Worm (Caenorhabditis elegans): ENCODE data around the gene M03A8.3.
A peak's percentile ranks its signal among the peaks of the same experiment; 100 is the strongest.

M03A8.3 gene

DNA sequence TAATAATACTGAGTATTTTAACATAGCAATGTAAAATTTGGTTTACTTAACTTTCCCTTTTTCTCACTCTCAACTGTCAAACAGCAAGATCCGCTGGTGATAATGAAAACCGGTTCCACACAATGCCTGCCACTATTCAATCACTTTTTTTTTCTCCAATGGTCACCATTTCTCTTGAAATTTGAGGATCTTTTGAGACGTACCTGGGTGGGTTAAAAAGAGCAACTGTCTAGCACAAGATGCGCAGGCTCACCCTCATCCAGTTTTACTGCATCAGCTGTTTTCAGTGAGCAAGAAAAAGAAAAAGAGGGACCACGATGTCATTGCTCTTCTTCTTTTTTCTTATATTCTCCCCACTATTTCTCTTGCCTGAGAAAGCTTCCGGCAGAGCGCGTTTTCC lies 8.4 kb downstream of the M03A8.3 start (continued):
- TF ChIP-seq unc-30 (tag; optimal IDR thresholded peaks at IDR 0.05) (no peak), mdl-1 (tag; optimal IDR thresholded peaks at IDR 0.05) (no peak), ceh-82 (tag; optimal IDR thresholded peaks at IDR 0.05) (no peak), lin-35 (GFP tag; optimal IDR thresholded peaks at IDR 0.05) (no peak), hlh-17 (GFP tag; optimal IDR thresholded peaks at IDR 0.05; ENCODE audit: borderline replicate concordance) (no peak), lin-39 (tag; optimal IDR thresholded peaks at IDR 0.05) (no peak), nhr-12 (tag; optimal IDR thresholded peaks at IDR 0.05) (no peak), mef-2 (tag; optimal IDR thresholded peaks at IDR 0.05) (no peak), lsy-2 (tag; optimal IDR thresholded peaks at IDR 0.05) (peak in 1 of 2 experiments; percentile 2), mep-1 (tag; optimal IDR thresholded peaks at IDR 0.05) (no peak), sup-37 (GFP tag; optimal IDR thresholded peaks at IDR 0.05) (no peak), nhr-85 (tag) (peak; percentile 83), mab-9 (GFP tag; IDR thresholded peaks at IDR 0.05) (no peak), rnt-1 (tag; optimal IDR thresholded peaks at IDR 0.05) (peak; percentile 66), nhr-19 (GFP tag; conservative IDR thresholded peaks at IDR 0.05) (no peak), dpl-1 (GFP tag; optimal IDR thresholded peaks at IDR 0.05) (peak in 1 of 3 experiments; percentile 4), pag-3 (tag; optimal IDR thresholded peaks at IDR 0.05; ENCODE audit: borderline replicate concordance, insufficient read depth) (peak; percentile 25), zag-1 (tag; optimal IDR thresholded peaks at IDR 0.05) (no peak), lin-13 (GFP tag; optimal IDR thresholded peaks at IDR 0.05) (no peak), jun-1 (tag; optimal IDR thresholded peaks at IDR 0.05) (no peak)

ce11 chrX:6808640-6809039 lies 8.8 kb downstream of the M03A8.3 start:
- peak; percentile 37 for TF ChIP-seq elt-2 (tag; optimal IDR thresholded peaks at IDR 0.05)
- TF ChIP-seq ceh-88 (GFP tag; IDR thresholded peaks at IDR 0.05) = no peak
- no peak for TF ChIP-seq ets-5 (GFP tag; IDR thresholded peaks at IDR 0.05)
- no peak for TF ChIP-seq pqm-1 (tag; optimal IDR thresholded peaks at IDR 0.05)
- TF ChIP-seq mab-9 (GFP tag; IDR thresholded peaks at IDR 0.05) = no peak
- TF ChIP-seq nhr-77 (tag; optimal IDR thresholded peaks at IDR 0.05) = no peak
- TF ChIP-seq swsn-7 (tag; optimal IDR thresholded peaks at IDR 0.05) = peak; percentile 35
- TF ChIP-seq nhr-12 (tag; optimal IDR thresholded peaks at IDR 0.05) = no peak
- TF ChIP-seq rnt-1 (tag; optimal IDR thresholded peaks at IDR 0.05) = peak; percentile 39
- TF ChIP-seq C16A3.4 (tag; optimal IDR thresholded peaks at IDR 0.05) = peak; percentile 36
- TF ChIP-seq mef-2 (tag; optimal IDR thresholded peaks at IDR 0.05) = no peak
- TF ChIP-seq nhr-71 (tag; optimal IDR thresholded peaks at IDR 0.05) = peak; percentile 49
- peak; percentile 67 for TF ChIP-seq mep-1 (tag; optimal IDR thresholded peaks at IDR 0.05)
- no peak for TF ChIP-seq egl-13 (tag; optimal IDR thresholded peaks at IDR 0.05)
- no peak for TF ChIP-seq unc-98 (GFP tag; IDR thresholded peaks at IDR 0.05)
- TF ChIP-seq dpl-1 (GFP tag; optimal IDR thresholded peaks at IDR 0.05) = peak in 1 of 3 experiments; percentile 6
- TF ChIP-seq grh-1 (GFP tag; IDR thresholded peaks at IDR 0.05) = peak; percentile 39
- TF ChIP-seq efl-1 (optimal IDR thresholded peaks at IDR 0.05) = peak in 1 of 2 experiments; percentile 6
- TF ChIP-seq efl-1 (GFP tag; optimal IDR thresholded peaks at IDR 0.05 in 1 of 2) = peak in 1 of 2 experiments; percentile 94
- no peak for TF ChIP-seq ceh-63 (GFP tag; optimal IDR thresholded peaks at IDR 0.05)
- TF ChIP-seq fkh-10 (GFP tag; optimal IDR thresholded peaks at IDR 0.05) = no peak
- no peak for TF ChIP-seq ces-1 (GFP tag; optimal IDR thresholded peaks at IDR 0.05)
- peak in 1 of 2 experiments; percentile 81 for TF ChIP-seq lin-35 (GFP tag; optimal IDR thresholded peaks at IDR 0.05)
- TF ChIP-seq snu-23 (GFP tag; optimal IDR thresholded peaks at IDR 0.05) = peak; percentile 68
- peak; percentile 9 for TF ChIP-seq nhr-47 (tag; optimal IDR thresholded peaks at IDR 0.05)
- peak in 1 of 6 experiments; percentile 75 for TF ChIP-seq elt-3 (tag; optimal IDR thresholded peaks at IDR 0.05)
- TF ChIP-seq tbx-2 (tag; optimal IDR thresholded peaks at IDR 0.05) = peak; percentile 2
- TF ChIP-seq nhr-20 (tag; optimal IDR thresholded peaks at IDR 0.05) = peak; percentile 77
- peak in 1 of 2 experiments; percentile 27 for TF ChIP-seq lsy-2 (tag; optimal IDR thresholded peaks at IDR 0.05)
- peak; percentile 47 for TF ChIP-seq ama-1 (optimal IDR thresholded peaks at IDR 0.05)
- TF ChIP-seq hpl-2 (GFP tag; optimal IDR thresholded peaks at IDR 0.05) = peak; percentile 34
- peak; percentile 35 for TF ChIP-seq nhr-19 (GFP tag; conservative IDR thresholded peaks at IDR 0.05)
- TF ChIP-seq lin-14 (GFP tag; optimal IDR thresholded peaks at IDR 0.05) = peak; percentile 31
- TF ChIP-seq nhr-90 (tag; optimal IDR thresholded peaks at IDR 0.05; ENCODE audit: poor library complexity) = peak; percentile 59
- peak in 1 of 2 experiments; percentile 60 for TF ChIP-seq mdl-1 (tag; optimal IDR thresholded peaks at IDR 0.05)
- no peak for TF ChIP-seq skn-1 (tag; optimal IDR thresholded peaks at IDR 0.05)
- peak; percentile 16 for TF ChIP-seq xbp-1 (tag; optimal IDR thresholded peaks at IDR 0.05)
- no peak for TF ChIP-seq F16B12.6 (tag; optimal IDR thresholded peaks at IDR 0.05)
- peak; percentile 49 for TF ChIP-seq unc-130 (tag; optimal IDR thresholded peaks at IDR 0.05)
- peak; percentile 75 for TF ChIP-seq blmp-1 (tag; optimal IDR thresholded peaks at IDR 0.05)
